Fruit fly (Drosophila melanogaster): Measurements from ENCODE around the gene Pex14.

DNA sequence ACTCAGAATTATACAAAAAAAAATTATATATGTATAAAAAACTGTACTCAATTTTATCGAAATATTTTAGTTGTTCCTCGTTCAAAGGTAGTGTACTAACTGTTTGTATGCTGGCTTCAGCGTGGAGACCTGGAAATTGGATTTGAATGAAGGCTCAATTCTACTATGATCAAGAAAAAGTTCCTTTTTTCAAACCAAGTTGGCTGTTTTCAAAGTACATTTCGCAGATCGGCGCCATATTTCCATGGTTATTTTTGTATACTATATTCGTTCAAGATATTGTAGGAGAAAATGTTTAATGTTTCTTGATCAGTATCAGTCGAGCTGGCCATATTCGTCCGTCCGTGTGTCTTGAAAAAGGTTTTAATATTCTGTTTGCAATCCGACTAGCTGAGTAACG lies 39.3 kb downstream of the Pex14 start, which contains the start of gene Mst77F:
- TF ChIP-seq CG11902 (GFP tag; optimal IDR thresholded peaks at IDR 0.05), result no peak
- TF ChIP-seq CG6792 (GFP tag; optimal IDR thresholded peaks at IDR 0.05), result no peak
- no peak for TF ChIP-seq Sox102F (GFP tag; optimal IDR thresholded peaks at IDR 0.05)
- TF ChIP-seq salr (GFP tag; optimal IDR thresholded peaks at IDR 0.05), result no peak
- TF ChIP-seq CG4318 (GFP tag; optimal IDR thresholded peaks at IDR 0.05), result no peak
- no peak for TF ChIP-seq Sox15 (GFP tag; optimal IDR thresholded peaks at IDR 0.05)
- TF ChIP-seq dac (GFP tag; optimal IDR thresholded peaks at IDR 0.05), result no peak
- no peak for TF ChIP-seq topi (GFP tag; optimal IDR thresholded peaks at IDR 0.05)
- TF ChIP-seq CG16779 (tag; optimal IDR thresholded peaks at IDR 0.05), result no peak

Data from whole organism, prepupa.